Fruit fly (Drosophila melanogaster) whole organism, embryonic: ENCODE data around the gene amn.
A peak's percentile ranks its signal among the peaks of the same experiment; 100 is the strongest.

Experiments used
- Aef1 ChIP-seq: fragments of 200-800 bp; sonication (Bioruptor generic); IDR thresholded peaks from 3 replicates; pipeline ENCODE4 v1.3.6; 2022; ENCODE audit warnings: missing biosample characterization, missing genetic modification characterization
- B-H2 ChIP-seq: fragments of 200-800 bp; sonication (Bioruptor generic); optimal IDR thresholded peaks from 2 replicates; lab custom pipeline; 2018; ENCODE audit warnings: missing biosample characterization, mild to moderate bottlenecking, missing genetic modification characterization
- CG10274 ChIP-seq: fragments of 200-800 bp; sonication (Bioruptor generic); optimal IDR thresholded peaks from 3 replicates; lab custom pipeline; 2017; ENCODE audit warnings: missing biosample characterization, mild to moderate bottlenecking, missing genetic modification characterization
- CG11723 ChIP-seq: fragments of 200-800 bp; sonication (Bioruptor generic); optimal IDR thresholded peaks from 2 replicates; lab custom pipeline; 2017; ENCODE audit warnings: missing biosample characterization, mild to moderate bottlenecking, missing genetic modification characterization
- CG13775 ChIP-seq: fragments of 200-800 bp; sonication (Bioruptor generic); optimal IDR thresholded peaks from 3 replicates; lab custom pipeline; 2017; ENCODE audit warnings: missing biosample characterization, mild to moderate bottlenecking, missing genetic modification characterization
- CG14667 ChIP-seq: fragments of 200-800 bp; sonication (Bioruptor generic); IDR thresholded peaks from 2 replicates; pipeline ENCODE4 v1.3.6; 2022; ENCODE audit warnings: missing biosample characterization, missing genetic modification characterization
- CG14710 ChIP-seq: fragments of 200-800 bp; sonication (Bioruptor generic); optimal IDR thresholded peaks from 3 replicates; lab custom pipeline; 2019; ENCODE audit warnings: missing biosample characterization, mild to moderate bottlenecking, missing genetic modification characterization, moderate library complexity
- CG1603 ChIP-seq: fragments of 200-800 bp; sonication (Bioruptor generic); optimal IDR thresholded peaks from 2 replicates; lab custom pipeline; 2019; ENCODE audit warnings: missing biosample characterization, mild to moderate bottlenecking, missing genetic modification characterization, moderate library complexity
- CG2889 ChIP-seq: fragments of 200-800 bp; sonication (Bioruptor generic); IDR thresholded peaks from 3 replicates; pipeline ENCODE4 v1.3.6; 2022; ENCODE audit warnings: missing biosample characterization, missing genetic modification characterization
- CG30431 ChIP-seq: fragments of 200-800 bp; sonication (Bioruptor generic); optimal IDR thresholded peaks from 2 replicates; lab custom pipeline; 2017; ENCODE audit warnings: missing biosample characterization, missing genetic modification characterization
- CG4424 ChIP-seq: fragments of 200-800 bp; sonication (Bioruptor generic); optimal IDR thresholded peaks from 3 replicates; lab custom pipeline; 2016; ENCODE audit warnings: missing biosample characterization, missing genetic modification characterization
- CG4617 ChIP-seq: fragments of 200-800 bp; sonication (Bioruptor generic); optimal IDR thresholded peaks from 3 replicates; lab custom pipeline; 2016; ENCODE audit warnings: missing biosample characterization, missing genetic modification characterization, borderline replicate concordance
- CG4820 ChIP-seq: fragments of 200-800 bp; sonication (Bioruptor generic); optimal IDR thresholded peaks from 3 replicates; lab custom pipeline; 2016; ENCODE audit warnings: missing biosample characterization, missing genetic modification characterization
- CG4854 ChIP-seq: fragments of 200-800 bp; sonication (Bioruptor generic); optimal IDR thresholded peaks from 2 replicates; lab custom pipeline; 2016; ENCODE audit warnings: missing biosample characterization, missing genetic modification characterization, inconsistent platforms
- CG6654 ChIP-seq: fragments of 200-800 bp; sonication (Bioruptor generic); optimal IDR thresholded peaks from 2 replicates; lab custom pipeline; 2017; ENCODE audit warnings: missing biosample characterization, mild to moderate bottlenecking, missing genetic modification characterization
- CG9215 ChIP-seq: fragments of 200-800 bp; sonication (Bioruptor generic); IDR thresholded peaks from 2 replicates; pipeline ENCODE4 v1.3.6; 2022; ENCODE audit warnings: missing biosample characterization, missing genetic modification characterization
- CG9797 ChIP-seq: fragments of 200-800 bp; sonication (Bioruptor generic); optimal IDR thresholded peaks from 3 replicates; lab custom pipeline; 2018; ENCODE audit warnings: missing biosample characterization, mild to moderate bottlenecking, missing genetic modification characterization
- CG9876 ChIP-seq: fragments of 200-800 bp; sonication (Bioruptor generic); optimal IDR thresholded peaks from 2 replicates; lab custom pipeline; 2016; ENCODE audit warnings: missing biosample characterization, missing genetic modification characterization
- CG9932 ChIP-seq: fragments of 200-800 bp; sonication (Bioruptor generic); IDR thresholded peaks from 2 replicates; pipeline ENCODE4 v1.3.6; 2022; ENCODE audit warnings: missing biosample characterization, missing genetic modification characterization
- Camta ChIP-seq: fragments of 200-800 bp; sonication (Bioruptor generic); optimal IDR thresholded peaks from 2 replicates; lab custom pipeline; 2016; ENCODE audit warnings: missing biosample characterization, missing genetic modification characterization
- CoRest ChIP-seq: fragments of 200-800 bp; sonication (Bioruptor generic); optimal IDR thresholded peaks from 3 replicates; lab custom pipeline; 2018; ENCODE audit warnings: missing biosample characterization, mild to moderate bottlenecking, missing genetic modification characterization, moderate library complexity
- D ChIP-seq, 2 experiments: fragments of 200-800 bp in 1 of 2; fragments of >200 bp in 1 of 2; sonication (Bioruptor generic) in 1 of 2; optimal IDR thresholded peaks; 2 replicates in 1 of 2; 3 replicates in 1 of 2; lab custom pipeline; 2017; ENCODE audit warnings: mild to moderate bottlenecking in 1 of 2, missing biosample characterization in 1 of 2, missing genetic modification characterization in 1 of 2, missing genetic modification reagents in 1 of 2
- D19A ChIP-seq: fragments of 200-800 bp; optimal IDR thresholded peaks from 3 replicates; lab custom pipeline; 2019; ENCODE audit warnings: missing biosample characterization, mild to moderate bottlenecking, missing genetic modification characterization, moderate library complexity
- ERR ChIP-seq: fragments of 200-800 bp; sonication (Bioruptor generic); optimal IDR thresholded peaks from 2 replicates; lab custom pipeline; 2016; ENCODE audit warnings: missing biosample characterization, missing genetic modification characterization
- Hand ChIP-seq: fragments of 200-800 bp; sonication (Bioruptor generic); optimal IDR thresholded peaks from 2 replicates; lab custom pipeline; 2017; ENCODE audit warnings: mild to moderate bottlenecking, missing biosample characterization, missing genetic modification reagents, missing genetic modification characterization
- Hr78 ChIP-seq, 2 experiments: fragments of 200-800 bp in 1 of 2; fragments of >200 bp in 1 of 2; sonication (Bioruptor generic) in 1 of 2; optimal IDR thresholded peaks; 2 replicates each; lab custom pipeline; 2017 to 2019; ENCODE audit warnings: missing biosample characterization in 2 of 2, missing genetic modification characterization in 2 of 2, mild to moderate bottlenecking in 1 of 2, moderate library complexity in 1 of 2
- NC2α ChIP-seq: fragments of 200-800 bp; sonication (Bioruptor generic); optimal IDR thresholded peaks from 2 replicates; lab custom pipeline; 2016; ENCODE audit warnings: missing biosample characterization, missing genetic modification characterization
- NK7.1 ChIP-seq: fragments of 200-800 bp; sonication (Bioruptor generic); optimal IDR thresholded peaks from 3 replicates; lab custom pipeline; 2016; ENCODE audit warnings: missing biosample characterization, missing genetic modification characterization
- NfI ChIP-seq: fragments of 200-800 bp; sonication (Bioruptor generic); optimal IDR thresholded peaks from 3 replicates; lab custom pipeline; 2018; ENCODE audit warnings: missing biosample characterization, mild to moderate bottlenecking, missing genetic modification characterization, moderate library complexity
- Opbp ChIP-seq: fragments of 200-800 bp; sonication (Bioruptor generic); IDR thresholded peaks from 3 replicates; pipeline ENCODE4 v1.3.6; 2022; ENCODE audit warnings: missing biosample characterization, missing genetic modification characterization; ENCODE audit not compliant: partially characterized antibody
- Pdp1 ChIP-seq, 2 experiments: fragments of 200-800 bp; sonication (Bioruptor generic); optimal IDR thresholded peaks; 3 replicates each; lab custom pipeline; 2016; ENCODE audit warnings: missing biosample characterization in 2 of 2, missing genetic modification characterization in 2 of 2, mild to moderate bottlenecking in 1 of 2, moderate library complexity in 1 of 2
- Sin3A ChIP-seq: fragments of >200 bp; optimal IDR thresholded peaks from 2 replicates; lab custom pipeline; 2018
- Vsx1 ChIP-seq: fragments of 200-800 bp; sonication (Bioruptor generic); optimal IDR thresholded peaks from 2 replicates; lab custom pipeline; 2017; ENCODE audit warnings: missing biosample characterization, mild to moderate bottlenecking, missing genetic modification characterization, missing genetic modification reagents
- ash1 ChIP-seq: fragments of 200-800 bp; sonication (Bioruptor generic); optimal IDR thresholded peaks from 2 replicates; lab custom pipeline; 2018; ENCODE audit warnings: missing biosample characterization, mild to moderate bottlenecking, missing genetic modification characterization
- cwo ChIP-seq: fragments of 200-800 bp; sonication (Bioruptor generic); optimal IDR thresholded peaks from 3 replicates; lab custom pipeline; 2017; ENCODE audit warnings: missing biosample characterization, missing genetic modification characterization, mild to moderate bottlenecking, moderate library complexity, missing genetic modification reagents
- dm ChIP-seq: fragments of 200-800 bp; sonication (Bioruptor generic); optimal IDR thresholded peaks from 3 replicates; lab custom pipeline; 2016; ENCODE audit warnings: missing biosample characterization, missing genetic modification characterization
- esg ChIP-seq: fragments of 200-800 bp; sonication (Bioruptor generic); conservative IDR thresholded peaks from 2 replicates; pipeline ENCODE4 v1.3.6; 2022; ENCODE audit warnings: missing biosample characterization, missing genetic modification characterization
- gce ChIP-seq: fragments of 200-800 bp; sonication (Bioruptor generic); IDR thresholded peaks from 3 replicates; pipeline ENCODE4 v1.3.6; 2022; ENCODE audit warnings: missing biosample characterization, missing genetic modification characterization
- hb ChIP-seq: fragments of 200-800 bp; sonication (Bioruptor generic); IDR thresholded peaks from 3 replicates; pipeline ENCODE4 v1.3.6; 2022; ENCODE audit warnings: missing biosample characterization, missing genetic modification characterization; ENCODE audit not compliant: partially characterized antibody
- lab ChIP-seq: fragments of 200-800 bp; sonication (Bioruptor generic); optimal IDR thresholded peaks from 3 replicates; lab custom pipeline; 2017; ENCODE audit warnings: missing biosample characterization, missing genetic modification characterization, mild to moderate bottlenecking, moderate library complexity, missing genetic modification reagents
- lmd ChIP-seq: fragments of 200-800 bp; sonication (Bioruptor generic); IDR thresholded peaks from 2 replicates; pipeline ENCODE4 v1.3.6; 2022; ENCODE audit warnings: missing biosample characterization, missing genetic modification characterization
- pan ChIP-seq, 4 experiments: fragments of >200 bp in 3 of 4; fragments of 200-800 bp in 1 of 4; sonication (Bioruptor generic) in 1 of 4; optimal IDR thresholded peaks in 3 of 4; IDR thresholded peaks in 1 of 4; 2 replicates each; pipeline versions ENCODE4 v1.3.6 to Lab custom; 2017 to 2022; ENCODE audit warnings: missing biosample characterization in 2 of 4, missing genetic modification characterization in 2 of 4, mixed read lengths in 1 of 4
- schlank ChIP-seq: fragments of 200-800 bp; sonication (Bioruptor generic); optimal IDR thresholded peaks from 2 replicates; lab custom pipeline; 2018; ENCODE audit warnings: missing biosample characterization, mild to moderate bottlenecking, missing genetic modification characterization
- sim ChIP-seq: fragments of 200-800 bp; sonication (Bioruptor generic); IDR thresholded peaks from 2 replicates; pipeline ENCODE4 v1.3.6; 2022; ENCODE audit warnings: missing biosample characterization, missing genetic modification characterization
- sisA ChIP-seq: fragments of 200-800 bp; sonication (Bioruptor generic); IDR thresholded peaks from 2 replicates; pipeline ENCODE4 v1.3.6; 2022; ENCODE audit warnings: missing biosample characterization, missing genetic modification characterization
- slp2 ChIP-seq: fragments of 200-800 bp; sonication (Bioruptor generic); optimal IDR thresholded peaks from 2 replicates; lab custom pipeline; 2016; ENCODE audit warnings: missing biosample characterization, missing genetic modification characterization
- so ChIP-seq: fragments of 200-800 bp; sonication (Bioruptor generic); IDR thresholded peaks from 3 replicates; pipeline ENCODE4 v1.3.6; 2022; ENCODE audit warnings: missing biosample characterization, missing genetic modification characterization

amn gene

DNA sequence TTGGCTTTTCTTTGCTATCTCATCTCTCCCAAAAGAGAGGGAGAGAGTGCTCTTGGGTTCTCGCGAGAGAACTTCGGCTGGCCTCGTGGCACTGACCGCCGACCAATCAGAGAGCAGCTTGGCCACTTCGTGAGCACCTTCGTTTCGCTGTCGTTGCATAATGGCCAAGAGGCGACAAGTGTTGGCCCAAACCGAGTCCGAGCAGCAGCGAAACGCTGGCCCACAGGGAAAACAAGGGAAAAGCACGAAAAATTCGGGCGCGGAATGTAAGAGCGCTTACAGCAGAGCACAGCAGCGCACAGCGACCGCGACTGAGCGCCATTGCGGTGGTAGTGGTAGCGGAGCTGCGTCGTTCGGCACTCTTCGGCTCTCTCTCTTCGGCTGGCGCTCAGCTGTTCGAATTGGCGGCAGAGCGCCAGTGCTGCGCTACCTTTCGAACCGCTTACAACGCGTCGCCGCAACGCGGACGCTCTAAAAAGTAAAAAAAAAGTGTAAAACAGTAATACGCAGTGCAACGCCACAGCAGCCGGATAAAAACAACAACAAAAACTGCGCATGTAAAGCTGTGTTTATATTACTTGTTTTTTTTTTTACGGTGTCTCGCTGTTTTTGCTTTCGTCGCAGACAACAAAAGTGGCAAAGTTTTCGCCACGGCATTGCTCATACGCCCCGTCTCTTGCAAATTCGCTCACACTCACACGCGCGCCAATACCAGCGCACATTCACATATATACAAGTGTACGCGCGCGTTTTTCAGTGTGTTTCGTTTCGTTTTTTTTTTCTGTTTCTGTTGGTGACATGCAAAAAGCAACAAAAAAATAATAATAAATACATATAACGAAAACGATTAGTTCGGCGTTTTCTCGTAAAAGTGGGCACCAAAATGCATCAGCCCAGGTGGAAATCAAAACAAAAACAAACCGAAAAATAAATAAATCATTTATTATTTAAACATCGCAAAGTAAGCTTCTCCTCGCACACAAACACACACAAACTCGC is 2.6 kb downstream of the amn start:
- no peak for TF ChIP-seq slp2
- no peak for TF ChIP-seq CG4424 (GFP tag; lab: Kevin White, UChicago)
- TF ChIP-seq Hand (GFP tag; lab: Kevin White, UChicago), result peak; percentile 27
- TF ChIP-seq B-H2 (GFP tag; lab: Kevin White, UChicago), result no peak
- TF ChIP-seq CG14710, result no peak
- no peak for TF ChIP-seq NC2α (GFP tag; lab: Kevin White, UChicago)
- TF ChIP-seq CG1603 (tag; lab: Kevin White, UChicago), result no peak
- no peak for TF ChIP-seq NK7.1 (GFP tag; lab: Kevin White, UChicago)
- TF ChIP-seq cwo (GFP tag; lab: Kevin White, UChicago), result no peak
- no peak for TF ChIP-seq CG4854 (GFP tag; lab: Kevin White, UChicago)
- TF ChIP-seq ash1 (GFP tag; lab: Kevin White, UChicago), result no peak
- no peak for TF ChIP-seq NfI (GFP tag; lab: Kevin White, UChicago)
- TF ChIP-seq Pdp1 (GFP tag; optimal IDR thresholded peaks at IDR 0.05; lab: Kevin White, UChicago), result peak in 1 of 2 experiments; percentile 99
- TF ChIP-seq CG4820 (GFP tag; lab: Kevin White, UChicago), result no peak
- TF ChIP-seq CG10274 (GFP tag; lab: Kevin White, UChicago), result no peak
- TF ChIP-seq ERR (GFP tag; lab: Kevin White, UChicago), result no peak
- no peak for TF ChIP-seq sisA (GFP tag; lab: Robert Waterston, UW)
- TF ChIP-seq pan (optimal IDR thresholded peaks at IDR 0.05; lab: Kevin White, UChicago), result no peak
- TF ChIP-seq pan (GFP tag; optimal IDR thresholded peaks at IDR 0.05 in 1 of 2, IDR thresholded peaks at IDR 0.05 in 1 of 2), result peak in 1 of 2 experiments; percentile 17
- TF ChIP-seq CoRest, result no peak
- no peak for TF ChIP-seq CG9215 (GFP tag; lab: Robert Waterston, UW)
- no peak for TF ChIP-seq gce (GFP tag; lab: Robert Waterston, UW)
- TF ChIP-seq CG9876 (GFP tag; lab: Kevin White, UChicago), result no peak
- TF ChIP-seq so (GFP tag; lab: Robert Waterston, UW), result no peak
- TF ChIP-seq dm (GFP tag; lab: Kevin White, UChicago), result no peak
- peak; percentile 44 for TF ChIP-seq lab (GFP tag; lab: Kevin White, UChicago)
- no peak for TF ChIP-seq CG11723
- TF ChIP-seq Camta (GFP tag; lab: Kevin White, UChicago), result no peak
- no peak for TF ChIP-seq CG2889 (GFP tag; lab: Robert Waterston, UW)
- no peak for TF ChIP-seq CG9797 (GFP tag; lab: Kevin White, UChicago)
- no peak for TF ChIP-seq sim (GFP tag; lab: Robert Waterston, UW)
- TF ChIP-seq Hr78 (GFP tag; optimal IDR thresholded peaks at IDR 0.05; lab: Kevin White, UChicago), result no peak
- TF ChIP-seq schlank (tag; lab: Kevin White, UChicago), result no peak
- TF ChIP-seq CG9932 (GFP tag; lab: Robert Waterston, UW), result no peak; the same call in 1 of the 2 replicates
- TF ChIP-seq Aef1 (GFP tag; lab: Robert Waterston, UW), result no peak
- TF ChIP-seq CG14667 (GFP tag; lab: Robert Waterston, UW), result no peak
- no peak for TF ChIP-seq D19A (tag; lab: Kevin White, UChicago)
- TF ChIP-seq CG6654 (GFP tag; lab: Kevin White, UChicago), result no peak
- 0 out of 3 replicates have a peak, but pooled peaks have one; percentile 10 for TF ChIP-seq Opbp (GFP tag; lab: Robert Waterston, UW)
- TF ChIP-seq CG13775 (GFP tag; lab: Kevin White, UChicago), result no peak
- no peak for TF ChIP-seq Sin3A (lab: Kevin White, UChicago)
- TF ChIP-seq lmd, result no peak
- no peak for TF ChIP-seq CG4617
- no peak for TF ChIP-seq esg (GFP tag; lab: Robert Waterston, UW)
- no peak for TF ChIP-seq Vsx1 (GFP tag; lab: Kevin White, UChicago)
- no peak for TF ChIP-seq hb
- TF ChIP-seq D (optimal IDR thresholded peaks at IDR 0.05; lab: Kevin White, UChicago), result no peak
- no peak for TF ChIP-seq D (GFP tag; optimal IDR thresholded peaks at IDR 0.05; lab: Kevin White, UChicago)
- TF ChIP-seq CG30431, result no peak
